Fruit fly (Drosophila melanogaster): ENCODE data around the gene RhoGAP18B.

dm6 chrX:19157471-19157870 lies 9.4 kb downstream of the RhoGAP18B start:
- TF ChIP-seq Crg-1 (GFP tag; optimal IDR thresholded peaks at IDR 0.05) (no peak), CG12768 (GFP tag; optimal IDR thresholded peaks at IDR 0.05) (no peak), CG1620 (GFP tag; optimal IDR thresholded peaks at IDR 0.05) (no peak), CG33017 (tag; optimal IDR thresholded peaks at IDR 0.05) (no peak), kay (GFP tag; ENCODE audit: borderline replicate concordance) (no peak), CG5204 (GFP tag; optimal IDR thresholded peaks at IDR 0.05) (no peak), pad (GFP tag; optimal IDR thresholded peaks at IDR 0.05) (no peak), toe (GFP tag; optimal IDR thresholded peaks at IDR 0.05) (no peak), tj (GFP tag; optimal IDR thresholded peaks at IDR 0.05) (no peak), CG7101 (tag; optimal IDR thresholded peaks at IDR 0.05) (no peak)
